Worm (Caenorhabditis elegans) whole organism, L3 larva: ENCODE data around the gene pgl-1.
A peak's percentile ranks its signal among the peaks of the same experiment; 100 is the strongest.

Source experiments
- lin-15B ChIP-seq: fragments of 150-350 bp; optimal IDR thresholded peaks from 2 replicates; lab custom pipeline; 2014; ENCODE audit warnings: missing biosample characterization, missing genetic modification characterization
- nhr-12 ChIP-seq: fragments of 150-350 bp; optimal IDR thresholded peaks from 2 replicates; lab custom pipeline; 2014; ENCODE audit warnings: missing biosample characterization, missing genetic modification characterization
- snpc-4 ChIP-seq: fragments of 150-350 bp; optimal IDR thresholded peaks from 2 replicates; lab custom pipeline; 2014; ENCODE audit warnings: missing biosample characterization, missing genetic modification characterization

DNA sequence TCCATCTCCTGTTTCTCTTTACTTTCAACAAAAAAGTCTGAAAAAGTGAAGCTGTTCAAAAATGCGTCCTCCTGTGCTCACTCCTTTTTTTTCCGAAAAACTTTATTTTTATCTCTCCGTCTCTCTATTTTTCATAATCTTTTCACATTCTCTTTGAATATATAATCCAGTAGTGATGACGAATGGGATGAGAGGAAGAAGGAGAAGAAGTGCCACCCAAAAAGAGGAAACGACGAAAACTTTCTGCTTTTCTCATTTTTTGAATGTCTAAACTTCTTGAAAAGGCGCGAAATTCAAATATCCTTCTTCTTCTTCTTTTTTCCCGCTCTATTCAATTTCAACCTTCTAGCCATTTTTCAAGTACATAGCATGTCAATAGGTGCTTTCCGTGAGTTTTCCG is 22.4 kb downstream of the pgl-1 start:
- peak; percentile 13 for TF ChIP-seq lin-15B
- TF ChIP-seq snpc-4 (tag; lab: Kevin White, UChicago): no peak
- no peak for TF ChIP-seq nhr-12 (tag; lab: Kevin White, UChicago)
